Fruit fly (Drosophila melanogaster) Kc167 (cell line): ENCODE measurements around the gene roq.

ENCODE experiments used
- Myc ChIP-seq: fragments of >200 bp; optimal IDR thresholded peaks from 2 replicates; lab custom pipeline; 2017; ENCODE audit warnings: missing external identifiers
- Sin3A ChIP-seq: fragments of >200 bp; optimal IDR thresholded peaks from 2 replicates; lab custom pipeline; 2018; ENCODE audit warnings: missing external identifiers
- h ChIP-seq: fragments of >200 bp; optimal IDR thresholded peaks from 3 replicates; lab custom pipeline; 2018; ENCODE audit warnings: missing external identifiers
- insv ChIP-seq: fragments of >200 bp; optimal IDR thresholded peaks from 3 replicates; lab custom pipeline; 2018; ENCODE audit warnings: missing external identifiers
- psq ChIP-seq: fragments of >200 bp; optimal IDR thresholded peaks from 2 replicates; lab custom pipeline; 2017; ENCODE audit warnings: missing external identifiers
- ttk ChIP-seq: sonication (Bioruptor generic); optimal IDR thresholded peaks from 2 replicates; lab custom pipeline; 2017; ENCODE audit warnings: missing external identifiers

roq gene

DNA sequence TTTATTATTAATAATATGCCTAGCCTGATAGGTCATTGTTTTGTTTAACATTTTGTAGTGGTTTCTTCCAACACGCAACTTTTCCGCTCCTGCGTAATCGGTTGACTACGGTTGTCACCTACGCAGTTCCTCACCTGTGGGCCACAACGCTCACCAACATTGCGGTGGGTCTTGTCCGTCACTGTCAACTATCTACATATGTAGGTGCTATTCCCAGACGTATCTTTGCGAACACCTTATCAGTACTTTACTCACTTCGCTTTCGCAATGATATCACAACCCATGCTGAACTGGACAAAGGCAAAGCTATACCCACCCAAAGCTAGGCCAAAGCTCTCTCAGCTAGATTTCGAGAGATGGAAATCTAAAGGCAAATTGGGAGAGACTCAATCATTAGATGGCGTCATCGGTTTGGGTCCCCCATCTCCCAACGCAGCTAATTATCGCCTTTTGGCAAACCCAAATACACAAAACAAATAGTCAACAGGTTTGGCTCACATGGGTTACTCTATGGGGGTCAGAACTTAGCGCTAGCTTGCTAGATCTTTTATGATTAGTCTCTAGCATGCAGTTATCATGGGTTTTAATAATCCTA lies 22.1 kb downstream of the roq start:
- TF ChIP-seq h: no peak
- TF ChIP-seq Myc: no peak
- TF ChIP-seq insv (lab: Kevin White, UChicago): no peak
- no peak for TF ChIP-seq ttk (lab: Kevin White, UChicago)
- TF ChIP-seq psq: no peak
- no peak for TF ChIP-seq Sin3A

DNA sequence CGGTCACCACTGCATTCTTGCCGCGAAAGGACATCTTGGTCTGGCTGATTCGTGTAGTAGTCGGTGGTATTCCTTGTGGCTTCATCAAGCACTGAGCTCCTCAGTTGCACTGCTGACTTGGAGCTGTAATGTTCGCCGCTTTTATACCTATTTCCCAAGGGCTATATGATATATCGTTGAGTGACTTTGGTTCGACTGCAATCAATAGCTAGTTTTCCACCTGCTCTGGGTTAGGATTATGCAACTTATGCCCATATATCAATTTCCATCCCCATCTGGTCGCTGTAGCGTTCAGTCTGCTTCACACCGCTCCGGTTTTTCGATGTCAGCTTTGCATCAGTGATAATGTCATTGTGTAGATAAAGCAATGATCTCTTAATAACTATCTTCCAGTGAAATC lies 24.2 kb downstream of the roq start, which contains the start of gene Pdh:
Pdh (minus strand) TSS at position 101 of the 400 bp plus-strand sequence.
- no peak for TF ChIP-seq Sin3A
- no peak for TF ChIP-seq psq

DNA sequence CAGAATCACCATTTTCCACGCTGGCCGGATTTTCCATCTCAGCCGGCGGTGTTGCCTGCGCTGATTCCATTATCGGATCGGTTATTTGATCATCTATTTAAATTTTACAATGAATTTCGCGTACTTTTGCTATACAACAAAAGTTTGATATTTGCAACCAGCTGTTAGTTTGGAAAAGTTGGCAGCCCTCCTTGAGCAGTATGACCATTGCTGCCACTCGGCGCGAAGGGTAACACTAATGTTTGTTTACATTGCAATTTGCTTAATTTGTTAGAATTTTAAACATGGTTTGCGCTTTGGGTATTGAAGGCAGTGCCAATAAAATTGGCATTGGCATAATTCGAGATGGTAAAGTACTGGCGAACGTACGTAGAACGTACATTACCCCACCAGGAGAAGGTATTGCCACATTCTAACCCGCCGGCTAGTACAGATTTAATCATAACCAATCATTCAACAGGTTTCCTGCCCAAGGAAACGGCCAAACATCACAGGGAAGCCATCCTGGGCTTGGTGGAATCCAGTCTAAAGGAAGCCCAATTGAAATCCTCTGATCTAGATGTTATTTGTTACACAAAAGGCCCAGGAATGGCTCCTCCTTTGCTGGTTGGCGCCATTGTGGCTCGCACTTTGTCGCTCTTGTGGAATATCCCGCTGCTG lies 26.5 kb downstream of the roq start, which contains the start of the genes Golgin104 and Tcs3:
Golgin104 (minus strand) TSS at position 182 of the 660 bp plus-strand sequence.
Tcs3 (plus strand) TSS at position 222 of the 660 bp plus-strand sequence.
- TF ChIP-seq psq (no peak), ttk (lab: Kevin White, UChicago) (no peak), h (no peak), Sin3A (no peak), insv (lab: Kevin White, UChicago) (no peak), Myc (no peak)

DNA sequence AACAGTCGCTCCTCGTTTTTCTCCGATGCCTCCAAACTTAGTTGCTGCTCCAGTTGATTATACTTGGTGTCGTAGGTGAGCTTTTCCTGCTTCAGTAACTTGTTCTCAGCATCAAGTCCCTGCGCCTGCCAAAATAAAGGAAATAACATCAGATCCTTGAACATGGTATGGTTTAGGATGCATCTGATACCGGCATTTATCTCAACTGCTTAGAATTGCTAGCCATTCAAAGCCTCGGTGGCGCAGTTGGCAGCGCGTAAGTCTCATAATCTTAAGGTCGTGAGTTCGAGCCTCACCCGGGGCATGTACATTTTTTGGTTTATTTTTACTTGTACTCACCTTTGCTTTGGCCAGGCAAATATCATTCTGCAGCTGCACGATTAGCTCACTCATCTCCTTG lies 28.7 kb downstream of the roq start:
- no peak for TF ChIP-seq Myc
- no peak for TF ChIP-seq h
- TF ChIP-seq insv (lab: Kevin White, UChicago): no peak
- TF ChIP-seq Sin3A: no peak
- no peak for TF ChIP-seq psq
- no peak for TF ChIP-seq ttk (lab: Kevin White, UChicago)

DNA sequence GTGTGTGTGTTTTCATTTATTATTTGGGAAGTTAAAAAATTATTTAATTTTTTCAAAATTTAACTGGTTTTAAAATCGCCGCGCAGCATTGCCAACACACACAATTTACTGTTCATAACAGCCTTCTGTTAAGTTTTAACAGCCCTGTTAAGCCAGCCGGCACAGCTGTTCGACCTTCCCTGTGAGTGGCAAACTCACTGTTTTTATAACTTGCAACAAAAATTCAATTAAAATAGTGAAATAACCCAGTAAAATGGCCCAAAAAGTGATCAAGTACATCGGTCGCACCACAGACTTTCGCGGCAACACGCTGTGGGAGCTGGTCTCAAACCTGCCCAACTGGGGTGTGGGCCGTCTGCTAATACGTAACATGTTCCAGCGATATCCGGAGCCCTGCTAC lies 30.5 kb downstream of the roq start, which contains the start of gene mRpS34:
mRpS34 (plus strand) TSS at position 161 of the 400 bp plus-strand sequence.
- TF ChIP-seq Myc (no peak), Sin3A (no peak), h (no peak), ttk (lab: Kevin White, UChicago) (no peak), psq (no peak), insv (lab: Kevin White, UChicago) (no peak)

DNA sequence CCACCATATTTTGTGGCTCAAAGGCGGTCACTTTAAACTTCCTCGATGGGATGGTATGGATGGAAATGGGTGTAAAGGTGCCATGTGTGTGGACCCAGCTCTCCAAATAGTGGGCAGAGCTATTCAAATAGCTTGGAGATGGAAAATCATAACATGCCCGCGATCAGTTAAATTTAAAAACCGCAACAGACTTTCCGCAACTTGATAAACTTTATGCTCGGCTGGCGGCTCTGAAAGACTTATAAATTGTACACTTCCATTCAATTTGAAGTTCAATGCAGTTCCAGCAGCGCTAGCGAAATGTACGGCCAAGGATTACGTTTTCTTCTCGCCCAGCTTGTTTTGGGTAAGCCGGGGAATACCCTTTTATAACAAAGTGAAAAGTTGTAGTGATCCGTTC lies 32.3 kb downstream of the roq start, which contains the start of gene CG33257:
CG33257 (plus strand) TSS at position 301 of the 400 bp plus-strand sequence.
- no peak for TF ChIP-seq insv (lab: Kevin White, UChicago)
- TF ChIP-seq Myc: no peak
- no peak for TF ChIP-seq ttk (lab: Kevin White, UChicago)
- TF ChIP-seq Sin3A: no peak
- TF ChIP-seq h: no peak
- TF ChIP-seq psq: no peak

DNA sequence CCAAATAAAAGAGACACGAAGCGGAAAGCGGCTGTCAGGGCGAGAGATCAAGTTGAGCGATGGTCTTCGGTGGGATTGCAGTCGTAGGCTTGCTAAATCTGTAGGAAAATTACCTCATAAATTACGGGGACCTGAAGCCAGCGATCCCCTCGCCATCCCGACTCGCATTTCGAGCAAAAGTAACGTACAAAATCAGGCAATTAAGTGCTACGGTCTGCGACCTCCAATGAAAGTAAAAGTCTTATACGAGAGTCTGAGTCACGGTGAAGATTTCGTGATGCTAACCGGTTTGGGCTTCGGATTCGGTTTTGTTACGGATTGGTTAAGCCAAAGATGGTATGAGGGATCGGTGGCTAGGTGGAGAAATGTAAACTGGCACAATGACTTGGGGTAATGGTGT lies 38.5 kb downstream of the roq start:
- TF ChIP-seq psq: no peak

DNA sequence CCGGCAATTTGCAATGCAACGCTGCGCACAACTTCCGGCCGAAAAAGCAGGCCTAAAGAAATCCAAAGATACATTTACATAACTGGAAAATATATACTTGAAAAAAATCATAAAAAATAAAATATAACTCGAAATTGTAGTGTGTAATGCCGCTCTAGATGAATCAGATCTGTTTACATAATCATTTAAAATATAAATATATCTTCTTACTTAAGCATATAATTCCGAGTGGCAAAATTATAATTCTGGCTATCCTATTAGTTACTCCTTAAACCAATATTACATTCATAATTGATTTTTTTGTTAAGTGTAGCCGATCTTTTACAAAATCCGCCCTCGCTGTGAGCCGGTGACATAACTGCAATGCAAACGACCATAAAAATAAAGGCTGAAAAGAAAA lies 38.9 kb downstream of the roq start:
- TF ChIP-seq Myc: no peak
- no peak for TF ChIP-seq Sin3A
- TF ChIP-seq insv (lab: Kevin White, UChicago): no peak

DNA sequence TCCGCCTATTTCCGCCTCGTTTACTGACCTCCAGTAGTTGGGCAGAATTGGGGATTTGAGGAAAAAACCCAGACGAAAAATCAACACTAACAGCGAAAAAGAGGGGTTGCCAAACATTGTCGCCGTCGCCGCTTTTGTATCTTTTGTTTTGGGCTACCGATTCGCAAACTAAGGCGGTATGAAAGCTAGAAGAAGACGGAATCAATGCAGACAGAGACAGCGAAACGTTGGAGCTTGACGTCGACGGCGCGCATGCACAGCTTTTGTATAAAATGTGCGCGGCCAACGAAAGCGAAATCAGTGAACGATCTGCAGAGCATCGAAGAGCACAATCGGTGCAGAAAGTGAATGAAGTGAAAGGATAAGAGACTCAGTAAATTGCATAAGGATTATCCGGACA lies 39.7 kb downstream of the roq start, which contains the start of gene CG4998:
CG4998 (plus strand) TSS at position 301 of the 400 bp plus-strand sequence.
- TF ChIP-seq psq: no peak
- TF ChIP-seq ttk (lab: Kevin White, UChicago): no peak
- no peak for TF ChIP-seq insv (lab: Kevin White, UChicago)
- TF ChIP-seq Sin3A: no peak
- no peak for TF ChIP-seq Myc
- TF ChIP-seq h: no peak

DNA sequence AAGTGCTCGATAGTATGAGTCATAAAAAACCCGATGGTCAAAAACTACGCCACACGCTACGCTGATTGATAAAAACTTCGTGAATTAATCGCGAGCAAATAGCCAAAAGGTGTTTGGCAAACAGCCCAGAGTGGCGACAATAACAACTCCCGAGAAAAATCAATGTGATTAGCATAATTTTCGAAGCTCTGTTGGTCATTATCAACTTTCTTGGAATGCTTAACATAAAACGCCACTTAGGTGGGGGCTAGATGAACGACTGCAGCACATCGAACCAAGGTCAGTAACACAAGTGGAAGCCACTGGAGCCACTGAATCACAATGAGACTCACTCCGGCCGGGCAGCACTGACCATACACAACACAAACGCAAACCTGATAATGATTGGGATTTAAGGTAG lies 40.6 kb downstream of the roq start:
- TF ChIP-seq insv (lab: Kevin White, UChicago): no peak
- TF ChIP-seq h: no peak
- no peak for TF ChIP-seq psq

DNA sequence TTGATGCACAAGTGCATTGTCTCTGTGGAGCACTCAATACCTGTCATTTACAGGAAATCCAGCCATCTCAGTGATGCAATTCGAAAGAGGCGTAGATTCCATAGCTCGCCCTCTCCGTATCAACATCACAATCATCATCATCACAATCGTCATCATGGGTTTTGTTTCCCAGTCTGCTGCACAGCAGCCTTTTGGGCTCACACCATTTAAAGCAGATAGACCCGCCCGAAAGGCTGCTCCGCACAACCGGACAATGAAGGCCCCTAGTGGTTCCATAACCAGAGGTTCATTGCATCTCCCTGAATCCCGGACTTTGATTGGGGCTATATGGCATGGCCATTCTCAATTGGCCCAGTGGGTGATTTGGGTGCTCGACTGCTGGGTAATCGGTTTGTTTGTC lies 43.5 kb downstream of the roq start:
- TF ChIP-seq h: no peak
- no peak for TF ChIP-seq ttk (lab: Kevin White, UChicago)
- TF ChIP-seq Sin3A: no peak
- TF ChIP-seq Myc: no peak
- TF ChIP-seq psq: no peak
- TF ChIP-seq insv (lab: Kevin White, UChicago): no peak

DNA sequence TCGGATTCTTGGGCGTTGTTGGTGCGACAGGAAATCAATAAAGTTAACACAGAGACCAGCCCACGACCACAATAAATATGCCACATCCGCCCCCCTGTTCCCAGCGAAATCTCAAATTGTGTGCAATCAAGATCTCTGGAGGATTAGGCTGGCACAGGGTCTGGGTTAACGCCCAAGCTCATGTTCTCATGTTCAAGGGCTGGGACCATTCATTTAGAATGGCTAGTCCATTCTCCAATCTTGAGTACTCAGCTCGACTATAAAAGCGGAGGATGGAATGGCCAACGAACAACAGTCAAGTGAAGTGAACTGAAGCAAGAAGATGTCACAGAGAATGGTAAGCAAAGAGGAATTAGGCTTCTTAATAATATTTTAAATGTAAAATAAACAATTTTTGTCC lies 45.4 kb downstream of the roq start, which contains the start of gene CG13056:
CG13056 (plus strand) TSS at position 301 of the 400 bp plus-strand sequence.
- TF ChIP-seq ttk (lab: Kevin White, UChicago): no peak
- no peak for TF ChIP-seq insv (lab: Kevin White, UChicago)
- no peak for TF ChIP-seq psq
- TF ChIP-seq Sin3A: no peak
- TF ChIP-seq h: no peak
- TF ChIP-seq Myc: no peak

DNA sequence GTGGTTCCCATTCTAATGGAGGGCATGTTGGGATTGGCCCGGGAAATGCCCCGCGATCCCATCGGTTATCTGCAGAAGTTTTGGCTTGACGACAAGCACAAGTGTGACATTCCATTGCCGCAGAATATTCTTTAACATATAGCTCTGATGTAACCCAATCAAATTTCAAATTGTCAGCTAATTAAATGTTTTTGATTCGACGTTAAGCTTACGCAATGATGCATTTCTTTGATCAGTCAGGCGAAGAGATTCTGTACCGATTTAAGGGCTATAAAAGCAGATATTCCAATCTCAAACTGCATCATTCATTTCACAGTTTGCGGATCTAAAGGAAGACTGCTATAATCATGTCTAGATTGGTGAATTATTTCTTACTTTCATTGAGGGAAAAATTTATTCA lies 46.7 kb downstream of the roq start, which contains the start of gene retinin:
retinin (plus strand) TSS at position 301 of the 400 bp plus-strand sequence.
- TF ChIP-seq insv (lab: Kevin White, UChicago): no peak
- no peak for TF ChIP-seq Myc
- TF ChIP-seq psq: no peak
- TF ChIP-seq Sin3A: no peak
- no peak for TF ChIP-seq ttk (lab: Kevin White, UChicago)
- TF ChIP-seq h: no peak

DNA sequence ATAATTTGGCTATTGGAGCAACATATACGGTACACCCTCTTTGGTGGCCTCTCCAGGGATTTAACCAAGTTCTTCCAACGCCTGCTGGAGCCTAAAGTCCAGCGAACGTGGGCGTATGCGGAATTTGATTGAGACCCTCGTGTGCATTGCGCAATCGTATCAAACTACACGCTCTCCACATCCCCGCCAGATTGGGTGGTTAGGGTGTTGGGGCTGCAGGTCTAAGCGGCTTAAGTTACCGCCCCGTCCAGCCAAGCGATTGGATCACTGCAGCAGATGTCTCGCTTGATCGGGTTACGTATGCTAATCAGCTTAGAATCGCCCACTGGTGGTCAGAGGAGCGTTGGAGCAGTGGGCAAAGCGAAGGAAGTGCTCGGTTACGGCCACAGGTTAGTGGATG lies 47.6 kb downstream of the roq start, which contains the start of gene CG33060:
CG33060 (plus strand) TSS at position 301 of the 400 bp plus-strand sequence.
- no peak for TF ChIP-seq insv (lab: Kevin White, UChicago)
- TF ChIP-seq Myc: no peak
- TF ChIP-seq Sin3A: no peak
- no peak for TF ChIP-seq psq
- TF ChIP-seq h: no peak
- no peak for TF ChIP-seq ttk (lab: Kevin White, UChicago)
